Worm (Caenorhabditis elegans): ENCODE results near the gene srlf-7.

DNA sequence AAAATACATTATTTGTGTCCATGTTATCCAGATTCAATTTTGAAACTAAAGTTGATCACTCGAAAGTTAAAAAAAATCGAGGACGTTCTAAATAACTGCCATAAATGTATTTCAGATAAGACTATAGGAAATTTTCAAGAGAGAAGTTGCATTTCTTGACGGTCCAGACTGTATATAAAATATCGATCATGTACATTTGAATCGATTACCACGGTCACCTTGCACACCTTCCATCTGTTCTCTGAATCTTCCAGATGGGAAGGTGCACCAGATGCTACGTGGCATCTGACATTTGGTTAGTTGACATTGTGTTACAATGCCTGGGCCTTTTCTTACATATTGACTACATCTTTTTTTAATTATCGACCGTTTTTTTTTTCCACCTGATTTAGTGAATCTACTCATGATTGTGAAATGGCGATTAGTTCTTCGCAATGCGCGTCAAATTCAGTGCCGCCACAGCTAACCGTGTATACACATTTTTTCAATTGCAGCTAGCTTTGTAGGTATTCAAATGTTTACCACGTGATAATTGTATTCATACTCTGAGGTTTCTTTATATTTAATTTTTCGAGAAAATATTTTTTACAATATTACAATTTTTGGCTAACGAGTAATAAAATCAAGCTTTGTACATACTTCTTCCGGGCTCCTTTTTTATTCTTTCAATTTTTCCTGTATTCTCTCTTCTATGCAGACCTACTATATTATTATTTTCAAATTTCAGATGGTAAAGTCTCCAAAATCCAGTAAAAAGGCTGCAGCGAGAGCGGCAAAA lies 20.9 kb upstream of the srlf-7 start, which contains the start of gene skr-16:
- TF ChIP-seq tab-1 (GFP tag; IDR thresholded peaks at IDR 0.05) (no peak), ztf-29 (GFP tag; IDR thresholded peaks at IDR 0.05) (no peak), cog-1 (tag; optimal IDR thresholded peaks at IDR 0.05) (no peak), ztf-23 (GFP tag; IDR thresholded peaks at IDR 0.05) (no peak), med-1 (GFP tag; optimal IDR thresholded peaks at IDR 0.05; ENCODE audit: insufficient read depth) (no peak), ref-1 (GFP tag; conservative IDR thresholded peaks at IDR 0.05) (no peak)

Measured in whole organism, midembryonic.